Worm (Caenorhabditis elegans): Measurements from ENCODE around the gene gpx-3.

gpx-3 gene

ce11 chrX:9547264-9547751 is 40.4 kb upstream of the gpx-3 start (continued):
- TF ChIP-seq ceh-63 (GFP tag; optimal IDR thresholded peaks at IDR 0.05) (no peak), unc-62 (GFP tag; optimal IDR thresholded peaks at IDR 0.05) (no peak), C16A3.4 (tag; optimal IDR thresholded peaks at IDR 0.05) (no peak), skn-1 (tag; optimal IDR thresholded peaks at IDR 0.05) (no peak), ama-1 (optimal IDR thresholded peaks at IDR 0.05) (no peak), fos-1 (tag; optimal IDR thresholded peaks at IDR 0.05) (no peak), swsn-7 (tag; optimal IDR thresholded peaks at IDR 0.05) (no peak), grh-1 (GFP tag; IDR thresholded peaks at IDR 0.05) (peak; percentile 42; the same call in 1 of the 2 replicates), unc-98 (GFP tag; IDR thresholded peaks at IDR 0.05) (no peak), mab-9 (GFP tag; IDR thresholded peaks at IDR 0.05) (no peak), ets-5 (GFP tag; IDR thresholded peaks at IDR 0.05) (no peak), lsy-2 (tag; optimal IDR thresholded peaks at IDR 0.05) (peak in 1 of 2 experiments; percentile 48), fkh-4 (tag; optimal IDR thresholded peaks at IDR 0.05; ENCODE audit: borderline replicate concordance) (no peak), sox-4 (tag; optimal IDR thresholded peaks at IDR 0.05) (no peak), ztf-11 (tag; optimal IDR thresholded peaks at IDR 0.05) (no peak)

ce11 chrX:9548011-9548795 is 39.5 kb upstream of the gpx-3 start:
- TF ChIP-seq blmp-1 (tag; optimal IDR thresholded peaks at IDR 0.05) (peak; percentile 53), snpc-4 (tag; optimal IDR thresholded peaks at IDR 0.05) (no peak), lsy-2 (tag; optimal IDR thresholded peaks at IDR 0.05) (no peak), ceh-63 (GFP tag; optimal IDR thresholded peaks at IDR 0.05) (no peak), ceh-88 (GFP tag; IDR thresholded peaks at IDR 0.05) (no peak), unc-86 (tag; optimal IDR thresholded peaks at IDR 0.05) (no peak), nhr-85 (tag) (peak; percentile 59), F16B12.6 (tag; optimal IDR thresholded peaks at IDR 0.05) (no peak), efl-1 (optimal IDR thresholded peaks at IDR 0.05) (no peak), efl-1 (GFP tag; optimal IDR thresholded peaks at IDR 0.05 in 1 of 2) (peak in 1 of 2 experiments; percentile 64), nhr-237 (tag; optimal IDR thresholded peaks at IDR 0.05) (no peak), unc-62 (GFP tag; optimal IDR thresholded peaks at IDR 0.05) (no peak), unc-30 (tag; optimal IDR thresholded peaks at IDR 0.05) (no peak)

ce11 chrX:9548890-9549289 is 38.9 kb upstream of the gpx-3 start:
- TF ChIP-seq skn-1 (tag; optimal IDR thresholded peaks at IDR 0.05) (peak; percentile 2), pqm-1 (tag; optimal IDR thresholded peaks at IDR 0.05) (no peak), nhr-20 (tag; optimal IDR thresholded peaks at IDR 0.05) (peak; percentile 82), aly-2 (tag; optimal IDR thresholded peaks at IDR 0.05) (no peak), grh-1 (GFP tag; IDR thresholded peaks at IDR 0.05) (peak; percentile 28; the same call in 1 of the 2 replicates), fkh-10 (GFP tag; optimal IDR thresholded peaks at IDR 0.05) (no peak), lin-35 (GFP tag; optimal IDR thresholded peaks at IDR 0.05) (peak; percentile 11 to 54), ama-1 (optimal IDR thresholded peaks at IDR 0.05) (no peak), hlh-4 (tag; optimal IDR thresholded peaks at IDR 0.05) (no peak), ceh-90 (tag; optimal IDR thresholded peaks at IDR 0.05) (no peak), nhr-11 (tag; optimal IDR thresholded peaks at IDR 0.05) (no peak), C34B4.2 (tag; optimal IDR thresholded peaks at IDR 0.05) (no peak), nhr-76 (tag; optimal IDR thresholded peaks at IDR 0.05) (no peak), lin-39 (tag; optimal IDR thresholded peaks at IDR 0.05) (no peak), unc-62 (GFP tag; optimal IDR thresholded peaks at IDR 0.05) (no peak), snu-23 (GFP tag; optimal IDR thresholded peaks at IDR 0.05) (peak; percentile 78), swsn-7 (tag; optimal IDR thresholded peaks at IDR 0.05) (no peak), fkh-8 (tag; optimal IDR thresholded peaks at IDR 0.05) (no peak), unc-30 (tag; optimal IDR thresholded peaks at IDR 0.05) (no peak), irx-1 (tag; optimal IDR thresholded peaks at IDR 0.05) (peak; percentile 43), egl-13 (tag; optimal IDR thresholded peaks at IDR 0.05) (no peak), jun-1 (tag; optimal IDR thresholded peaks at IDR 0.05) (no peak), efl-1 (optimal IDR thresholded peaks at IDR 0.05) (no peak), efl-1 (GFP tag; optimal IDR thresholded peaks at IDR 0.05 in 1 of 2) (peak in 1 of 2 experiments; percentile 22), unc-130 (tag; optimal IDR thresholded peaks at IDR 0.05) (no peak), nhr-85 (tag) (peak; percentile 98), ceh-88 (GFP tag; IDR thresholded peaks at IDR 0.05) (no peak), nhr-12 (tag; optimal IDR thresholded peaks at IDR 0.05) (no peak), ces-1 (GFP tag; optimal IDR thresholded peaks at IDR 0.05) (no peak), mab-9 (GFP tag; IDR thresholded peaks at IDR 0.05) (no peak), sup-37 (GFP tag; optimal IDR thresholded peaks at IDR 0.05) (no peak), ceh-8 (GFP tag; optimal IDR thresholded peaks at IDR 0.05) (no peak), lsy-2 (tag; optimal IDR thresholded peaks at IDR 0.05) (peak; percentile 10 to 18), xbp-1 (tag; optimal IDR thresholded peaks at IDR 0.05) (peak; percentile 0), pag-3 (tag; optimal IDR thresholded peaks at IDR 0.05; ENCODE audit: borderline replicate concordance, insufficient read depth) (peak; percentile 33)
